Worm (Caenorhabditis elegans): ENCODE measurements around the gene fbxb-105.

fbxb-105 gene

ce11 chrII:2801764-2802163, 31.1 kb upstream of the fbxb-105 start:
- TF ChIP-seq zag-1 (tag; optimal IDR thresholded peaks at IDR 0.05), result no peak
- no peak for TF ChIP-seq ama-1 (optimal IDR thresholded peaks at IDR 0.05)
- no peak for TF ChIP-seq daf-12 (tag; optimal IDR thresholded peaks at IDR 0.05)
- no peak for TF ChIP-seq nhr-43 (tag; optimal IDR thresholded peaks at IDR 0.05; ENCODE audit: poor library complexity, severe bottlenecking)
- TF ChIP-seq unc-62 (GFP tag; optimal IDR thresholded peaks at IDR 0.05), result no peak
- no peak for TF ChIP-seq ceh-9 (tag; optimal IDR thresholded peaks at IDR 0.05)
- TF ChIP-seq elt-2 (tag; optimal IDR thresholded peaks at IDR 0.05), result no peak
- TF ChIP-seq elt-1 (tag; optimal IDR thresholded peaks at IDR 0.05), result no peak
- no peak for TF ChIP-seq nhr-11 (tag; optimal IDR thresholded peaks at IDR 0.05)

DNA sequence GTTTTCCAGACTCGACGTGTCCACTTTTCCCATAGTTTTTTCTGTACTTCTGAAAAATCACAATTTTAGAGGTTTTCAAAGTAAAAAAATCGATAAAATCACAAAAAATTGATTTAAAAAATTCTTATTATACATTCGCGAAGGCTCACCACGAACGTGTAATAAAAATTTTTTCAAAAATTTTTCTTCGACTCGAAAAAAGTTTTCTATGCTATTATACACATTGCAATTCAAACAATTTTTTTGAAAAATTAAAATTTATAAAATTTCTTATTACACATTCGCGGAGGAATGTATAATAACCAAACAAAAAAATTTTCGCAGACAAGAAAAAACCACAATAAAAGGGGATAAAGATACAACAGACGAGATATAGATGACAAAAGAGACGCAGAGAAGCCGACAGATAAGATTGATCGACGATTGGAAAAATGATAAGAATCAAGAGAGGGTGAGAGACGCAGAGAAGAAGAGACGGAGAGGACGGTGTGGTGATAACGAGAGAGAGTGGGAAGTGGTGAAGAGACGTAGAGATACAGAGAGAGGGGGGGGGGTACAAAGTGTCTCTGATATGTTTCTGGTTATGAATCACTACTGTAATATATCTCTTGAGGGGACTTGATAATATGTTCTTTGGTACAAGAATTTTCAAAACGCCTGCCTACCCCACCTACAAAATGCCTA, 30.0 kb upstream of the fbxb-105 start, which contains the start of gene nhr-119:
Gene nhr-119, minus strand, starts transcription at position 51 of the 684 bp plus-strand sequence.
- TF ChIP-seq ceh-82 (tag; optimal IDR thresholded peaks at IDR 0.05) (no peak), nhr-76 (tag; optimal IDR thresholded peaks at IDR 0.05) (no peak), elt-3 (tag; optimal IDR thresholded peaks at IDR 0.05) (peak in 2 of 3 experiments; percentile 74 to 92), pha-4 (tag; optimal IDR thresholded peaks at IDR 0.05) (peak; percentile 31), snpc-4 (tag; optimal IDR thresholded peaks at IDR 0.05) (no peak), lin-39 (tag; optimal IDR thresholded peaks at IDR 0.05) (no peak), sea-2 (GFP tag; optimal IDR thresholded peaks at IDR 0.05) (no peak), ztf-4 (tag; optimal IDR thresholded peaks at IDR 0.05) (no peak), nfya-1 (tag; optimal IDR thresholded peaks at IDR 0.05; ENCODE audit: insufficient read depth) (peak; percentile 65), lin-15B (tag; optimal IDR thresholded peaks at IDR 0.05) (peak; percentile 10), ceh-28 (tag; optimal IDR thresholded peaks at IDR 0.05) (peak; percentile 90), nhr-67 (tag; optimal IDR thresholded peaks at IDR 0.05) (no peak), nhr-23 (tag; optimal IDR thresholded peaks at IDR 0.05) (peak; percentile 92), elt-2 (tag; optimal IDR thresholded peaks at IDR 0.05) (peak; percentile 96), ZK546.5 (tag; optimal IDR thresholded peaks at IDR 0.05) (no peak), nhr-43 (tag; optimal IDR thresholded peaks at IDR 0.05; ENCODE audit: poor library complexity, severe bottlenecking) (peak; percentile 93), elt-1 (tag; optimal IDR thresholded peaks at IDR 0.05) (peak; percentile 74), R02D3.7 (tag; optimal IDR thresholded peaks at IDR 0.05) (peak; percentile 48), jun-1 (tag; optimal IDR thresholded peaks at IDR 0.05) (peak; percentile 81), mml-1 (tag; optimal IDR thresholded peaks at IDR 0.05) (no peak), aly-2 (tag; optimal IDR thresholded peaks at IDR 0.05) (no peak), skn-1 (tag; optimal IDR thresholded peaks at IDR 0.05) (peak; percentile 20), ceh-16 (tag; optimal IDR thresholded peaks at IDR 0.05) (no peak), fos-1 (tag; optimal IDR thresholded peaks at IDR 0.05) (no peak), ceh-9 (tag; optimal IDR thresholded peaks at IDR 0.05) (no peak), ama-1 (optimal IDR thresholded peaks at IDR 0.05) (no peak), unc-39 (tag; optimal IDR thresholded peaks at IDR 0.05) (no peak), ztf-11 (tag; optimal IDR thresholded peaks at IDR 0.05) (no peak), unc-62 (GFP tag; optimal IDR thresholded peaks at IDR 0.05) (peak; percentile 11), nhr-11 (tag; optimal IDR thresholded peaks at IDR 0.05) (peak; percentile 19), nhr-12 (tag; optimal IDR thresholded peaks at IDR 0.05) (no peak), hmg-11 (tag; optimal IDR thresholded peaks at IDR 0.05) (no peak), egl-5 (tag; optimal IDR thresholded peaks at IDR 0.05) (no peak), nhr-28 (tag; optimal IDR thresholded peaks at IDR 0.05) (no peak), mdl-1 (tag; optimal IDR thresholded peaks at IDR 0.05) (no peak), lsy-12 (tag; optimal IDR thresholded peaks at IDR 0.05) (no peak), daf-12 (tag; optimal IDR thresholded peaks at IDR 0.05) (no peak), nhr-25 (tag; optimal IDR thresholded peaks at IDR 0.05) (peak; percentile 85), pqm-1 (tag; optimal IDR thresholded peaks at IDR 0.05) (peak; percentile 92), nhr-77 (tag; optimal IDR thresholded peaks at IDR 0.05) (no peak), fkh-10 (GFP tag; optimal IDR thresholded peaks at IDR 0.05) (no peak), nhr-237 (tag; optimal IDR thresholded peaks at IDR 0.05) (no peak)
